Fruit fly (Drosophila melanogaster) whole organism, prepupa: ENCODE results near the gene mxc.
A peak's percentile ranks its signal among the peaks of the same experiment; 100 is the strongest.

Source experiments
- Blimp-1 ChIP-seq: fragments of 200-800 bp; sonication (Bioruptor generic); optimal IDR thresholded peaks from 3 replicates; lab custom pipeline; 2017; ENCODE audit warnings: missing biosample characterization, missing genetic modification characterization, mild to moderate bottlenecking, moderate library complexity, missing genetic modification reagents
- CG10631 ChIP-seq: fragments of 200-800 bp; sonication (Bioruptor generic); optimal IDR thresholded peaks from 2 replicates; lab custom pipeline; 2016; ENCODE audit warnings: missing biosample characterization, missing genetic modification characterization
- CG11294 ChIP-seq: fragments of 200-800 bp; sonication (Bioruptor generic); IDR thresholded peaks from 2 replicates; pipeline ENCODE4 v1.3.6; 2022; ENCODE audit warnings: missing biosample characterization, missing genetic modification characterization
- CG11762 ChIP-seq: fragments of 200-800 bp; sonication (Bioruptor generic); optimal IDR thresholded peaks from 3 replicates; lab custom pipeline; 2016; ENCODE audit warnings: missing biosample characterization, missing genetic modification characterization; ENCODE audit not compliant: insufficient read depth
- CG11902 ChIP-seq: fragments of 200-800 bp; sonication (Bioruptor generic); optimal IDR thresholded peaks from 3 replicates; lab custom pipeline; 2016; ENCODE audit warnings: missing biosample characterization, missing genetic modification characterization
- CG15336 ChIP-seq: fragments of 200-800 bp; sonication (Bioruptor generic); IDR thresholded peaks from 2 replicates; pipeline ENCODE4 v1.3.6; 2022; ENCODE audit warnings: missing biosample characterization, missing genetic modification characterization
- CG1621 ChIP-seq: fragments of 200-800 bp; sonication (Bioruptor generic); optimal IDR thresholded peaks from 3 replicates; lab custom pipeline; 2018; ENCODE audit warnings: missing biosample characterization, mild to moderate bottlenecking, missing genetic modification characterization
- CG16779 ChIP-seq: fragments of 200-800 bp; sonication (Bioruptor generic); optimal IDR thresholded peaks from 3 replicates; lab custom pipeline; 2017; ENCODE audit warnings: missing biosample characterization, mild to moderate bottlenecking, missing genetic modification characterization
- CG31627 ChIP-seq: fragments of 200-800 bp; sonication (Bioruptor generic); optimal IDR thresholded peaks from 3 replicates; lab custom pipeline; 2016; ENCODE audit warnings: missing biosample characterization, missing genetic modification characterization
- CG32006 ChIP-seq: fragments of 200-800 bp; sonication (Bioruptor generic); optimal IDR thresholded peaks from 3 replicates; lab custom pipeline; 2017; ENCODE audit warnings: missing biosample characterization, mild to moderate bottlenecking, missing genetic modification characterization
- CG4318 ChIP-seq: fragments of 200-800 bp; sonication (Bioruptor generic); optimal IDR thresholded peaks from 3 replicates; lab custom pipeline; 2017; ENCODE audit warnings: missing biosample characterization, mild to moderate bottlenecking, missing genetic modification characterization
- CG6163 ChIP-seq: fragments of 200-800 bp; sonication (Bioruptor generic); IDR thresholded peaks from 3 replicates; pipeline ENCODE4 v1.3.6; 2022; ENCODE audit warnings: missing biosample characterization, missing genetic modification characterization
- CG6276 ChIP-seq: fragments of 200-800 bp; sonication (Bioruptor generic); optimal IDR thresholded peaks from 2 replicates; lab custom pipeline; 2017; ENCODE audit warnings: missing biosample characterization, mild to moderate bottlenecking, missing genetic modification characterization
- CG6808 ChIP-seq: fragments of 200-800 bp; sonication (Bioruptor generic); optimal IDR thresholded peaks from 3 replicates; lab custom pipeline; 2017; ENCODE audit warnings: missing biosample characterization, missing genetic modification characterization, mild to moderate bottlenecking, moderate library complexity, missing genetic modification reagents
- CG6854 ChIP-seq: fragments of 200-800 bp; sonication (Bioruptor generic); optimal IDR thresholded peaks from 2 replicates; lab custom pipeline; 2017; ENCODE audit warnings: missing biosample characterization, mild to moderate bottlenecking, missing genetic modification characterization
- CG8119 ChIP-seq: fragments of 200-800 bp; sonication (Bioruptor generic); IDR thresholded peaks from 3 replicates; pipeline ENCODE4 v1.3.6; 2022; ENCODE audit warnings: missing biosample characterization, missing genetic modification characterization
- CG8632 ChIP-seq: fragments of 200-800 bp; sonication (Bioruptor generic); optimal IDR thresholded peaks from 3 replicates; lab custom pipeline; 2016; ENCODE audit warnings: missing biosample characterization, missing genetic modification characterization
- CG9139 ChIP-seq: fragments of 200-800 bp; sonication (Bioruptor generic); optimal IDR thresholded peaks from 3 replicates; lab custom pipeline; 2017; ENCODE audit warnings: missing biosample characterization, mild to moderate bottlenecking, missing genetic modification characterization
- Eip75B ChIP-seq: fragments of 200-800 bp; sonication (Bioruptor generic); optimal IDR thresholded peaks from 3 replicates; lab custom pipeline; 2016; ENCODE audit warnings: missing biosample characterization, missing genetic modification characterization
- Eip78C ChIP-seq: fragments of 200-800 bp; sonication (Bioruptor generic); peaks from one replicate; lab custom pipeline; 2016; ENCODE audit warnings: missing biosample characterization, missing genetic modification characterization
- Eip93F ChIP-seq: fragments of 200-800 bp; sonication (Bioruptor generic); optimal IDR thresholded peaks from 2 replicates; lab custom pipeline; 2016; ENCODE audit warnings: missing biosample characterization, mild to moderate bottlenecking, missing genetic modification characterization
- Ets21C ChIP-seq: fragments of 200-800 bp; sonication (Bioruptor generic); optimal IDR thresholded peaks from 3 replicates; lab custom pipeline; 2016; ENCODE audit warnings: missing biosample characterization, missing genetic modification characterization
- Ets96B ChIP-seq: fragments of 200-800 bp; optimal IDR thresholded peaks from 2 replicates; lab custom pipeline; 2019; ENCODE audit warnings: missing biosample characterization, mild to moderate bottlenecking, missing genetic modification characterization, moderate library complexity
- Gug ChIP-seq: fragments of 200-800 bp; sonication (Bioruptor generic); IDR thresholded peaks from 2 replicates; pipeline ENCODE4 v1.3.6; 2022; ENCODE audit warnings: missing biosample characterization, missing genetic modification characterization
- Hr38 ChIP-seq: sonication (Bioruptor generic); optimal IDR thresholded peaks from 2 replicates; lab custom pipeline; 2016; ENCODE audit warnings: missing biosample characterization, missing genetic modification characterization
- Hr4 ChIP-seq: fragments of 200-800 bp; sonication (Bioruptor generic); optimal IDR thresholded peaks from 3 replicates; lab custom pipeline; 2016; ENCODE audit warnings: missing biosample characterization, missing genetic modification characterization
- Met ChIP-seq: fragments of 200-800 bp; sonication (Bioruptor generic); optimal IDR thresholded peaks from 3 replicates; lab custom pipeline; 2016; ENCODE audit warnings: missing biosample characterization, missing genetic modification characterization
- Sox14 ChIP-seq: fragments of 200-800 bp; sonication (Bioruptor generic); optimal IDR thresholded peaks from 3 replicates; lab custom pipeline; 2016; ENCODE audit warnings: missing biosample characterization, missing genetic modification characterization
- Sox15 ChIP-seq: fragments of 200-800 bp; sonication (Bioruptor generic); optimal IDR thresholded peaks from 3 replicates; lab custom pipeline; 2016; ENCODE audit warnings: missing biosample characterization, missing genetic modification characterization
- achi ChIP-seq: fragments of 200-800 bp; sonication (Bioruptor generic); optimal IDR thresholded peaks from 3 replicates; lab custom pipeline; 2016; ENCODE audit warnings: missing biosample characterization, missing genetic modification characterization
- acj6 ChIP-seq: fragments of 200-800 bp; sonication (Bioruptor generic); optimal IDR thresholded peaks from 3 replicates; lab custom pipeline; 2016; ENCODE audit warnings: missing biosample characterization, missing genetic modification characterization
- cyc ChIP-seq: fragments of 200-800 bp; sonication (Bioruptor generic); optimal IDR thresholded peaks from 3 replicates; lab custom pipeline; 2016; ENCODE audit warnings: missing biosample characterization, missing genetic modification characterization
- dac ChIP-seq: fragments of 200-800 bp; sonication (Bioruptor generic); optimal IDR thresholded peaks from 2 replicates; lab custom pipeline; 2017; ENCODE audit warnings: missing biosample characterization, mild to moderate bottlenecking, missing genetic modification characterization
- dsx ChIP-seq: fragments of 200-800 bp; optimal IDR thresholded peaks from 3 replicates; lab custom pipeline; 2019; ENCODE audit warnings: missing biosample characterization, mild to moderate bottlenecking, missing genetic modification characterization, moderate library complexity; ENCODE audit not compliant: poor library complexity, severe bottlenecking
- eg ChIP-seq: fragments of 200-800 bp; sonication (Bioruptor generic); IDR thresholded peaks from 3 replicates; pipeline ENCODE4 v1.3.6; 2022; ENCODE audit warnings: missing biosample characterization, missing genetic modification characterization
- esn ChIP-seq: fragments of 200-800 bp; sonication (Bioruptor generic); optimal IDR thresholded peaks from 2 replicates; lab custom pipeline; 2016; ENCODE audit warnings: missing biosample characterization, mild to moderate bottlenecking, missing genetic modification characterization, moderate library complexity
- fkh ChIP-seq: fragments of 200-800 bp; sonication (Bioruptor generic); optimal IDR thresholded peaks from 3 replicates; lab custom pipeline; 2017; ENCODE audit warnings: missing biosample characterization, mild to moderate bottlenecking, missing genetic modification characterization, moderate library complexity
- lz ChIP-seq: fragments of 200-800 bp; sonication (Bioruptor generic); optimal IDR thresholded peaks from 3 replicates; lab custom pipeline; 2016; ENCODE audit warnings: missing biosample characterization, missing genetic modification characterization
- pdm3 ChIP-seq: fragments of 200-800 bp; sonication (Bioruptor generic); optimal IDR thresholded peaks from 3 replicates; lab custom pipeline; 2016; ENCODE audit warnings: missing biosample characterization, missing genetic modification characterization
- salr ChIP-seq, 2 experiments: fragments of 200-800 bp; sonication (Bioruptor generic); optimal IDR thresholded peaks; 3 replicates each; lab custom pipeline; 2016 to 2018; ENCODE audit warnings: missing biosample characterization in 2 of 2, missing genetic modification characterization in 2 of 2, mild to moderate bottlenecking in 1 of 2
- ss ChIP-seq, 2 experiments: fragments of 200-800 bp; sonication (Bioruptor generic); optimal IDR thresholded peaks; 2 replicates in 1 of 2; 3 replicates in 1 of 2; lab custom pipeline; 2017 to 2018; ENCODE audit warnings: mild to moderate bottlenecking in 2 of 2, missing biosample characterization in 2 of 2, missing genetic modification characterization in 2 of 2, moderate library complexity in 1 of 2
- topi ChIP-seq: fragments of 200-800 bp; sonication (Bioruptor generic); optimal IDR thresholded peaks from 3 replicates; lab custom pipeline; 2016; ENCODE audit warnings: missing biosample characterization, missing genetic modification characterization
- vri ChIP-seq: fragments of 200-800 bp; sonication (Bioruptor generic); optimal IDR thresholded peaks from 3 replicates; lab custom pipeline; 2016; ENCODE audit warnings: missing biosample characterization, mild to moderate bottlenecking, missing genetic modification characterization

The mxc gene

DNA sequence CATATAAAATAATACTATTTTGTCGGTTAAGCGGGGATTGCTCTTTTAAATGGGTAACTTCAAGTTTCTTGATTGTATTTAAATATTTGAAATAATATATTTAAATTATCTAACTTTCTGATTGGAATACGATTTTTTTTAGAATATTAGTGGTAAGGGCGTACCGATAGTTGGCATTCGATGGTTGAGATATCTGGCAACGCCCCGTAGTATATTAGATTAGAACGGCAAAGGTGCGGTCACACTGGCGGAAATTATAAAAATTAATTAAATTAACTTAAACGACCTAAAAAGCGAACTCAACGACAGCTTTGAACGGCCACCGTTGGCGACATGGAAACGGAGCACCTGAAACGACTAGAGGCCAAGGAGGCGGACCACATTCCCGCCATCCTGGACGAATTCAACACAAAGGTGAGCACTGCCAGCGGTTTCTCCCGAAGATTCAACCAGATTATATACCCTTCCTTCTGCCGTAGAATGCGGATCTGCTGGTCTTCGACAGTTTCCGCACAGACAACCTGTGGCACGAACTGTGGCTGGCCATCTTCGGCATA, 12.8 kb upstream of the mxc start, which contains the start of gene ric8a (continued):
- TF ChIP-seq Ets96B (tag; lab: Kevin White, UChicago) (no peak), Eip78C (GFP tag; lab: Kevin White, UChicago) (no peak), vri (no peak), Blimp-1 (GFP tag; lab: Kevin White, UChicago) (no peak), fkh (GFP tag; lab: Kevin White, UChicago) (no peak), Hr4 (GFP tag; lab: Kevin White, UChicago) (no peak), CG8632 (GFP tag; lab: Kevin White, UChicago) (no peak), Gug (GFP tag; lab: Robert Waterston, UW) (no peak), lz (GFP tag; lab: Kevin White, UChicago) (peak; percentile 40), CG11294 (no peak), CG6808 (GFP tag; lab: Kevin White, UChicago) (no peak), cyc (GFP tag; lab: Kevin White, UChicago) (no peak), CG4318 (GFP tag; lab: Kevin White, UChicago) (no peak), CG11762 (GFP tag; lab: Kevin White, UChicago) (no peak), Eip93F (GFP tag; lab: Kevin White, UChicago) (no peak)

DNA sequence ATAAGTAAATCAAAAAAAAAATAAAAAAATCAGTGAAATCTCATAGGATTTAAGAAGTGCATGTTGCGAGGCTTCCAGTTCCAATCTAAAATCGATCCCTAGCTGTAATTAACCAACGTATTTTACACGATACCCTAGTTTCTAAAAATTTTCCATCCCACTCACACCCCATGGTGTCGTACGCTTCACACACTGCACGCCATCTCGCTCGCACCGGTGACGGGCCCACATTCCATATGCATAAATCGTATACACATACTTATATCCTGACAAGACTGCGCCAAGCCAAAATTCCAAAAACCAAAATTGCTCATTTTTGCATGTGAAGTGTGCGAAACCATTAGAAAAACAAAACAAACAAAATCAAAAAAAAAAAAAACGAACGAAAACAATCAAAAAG, 11.8 kb upstream of the mxc start:
- TF ChIP-seq Hr4 (GFP tag; lab: Kevin White, UChicago) (no peak), CG11762 (GFP tag; lab: Kevin White, UChicago) (no peak), pdm3 (no peak), Eip78C (GFP tag; lab: Kevin White, UChicago) (peak; percentile 41), CG16779 (tag; lab: Kevin White, UChicago) (no peak), CG4318 (GFP tag; lab: Kevin White, UChicago) (no peak), Met (GFP tag; lab: Kevin White, UChicago) (no peak), CG6808 (GFP tag; lab: Kevin White, UChicago) (no peak), CG32006 (no peak), Sox15 (no peak), Eip93F (GFP tag; lab: Kevin White, UChicago) (no peak), esn (GFP tag; lab: Kevin White, UChicago) (peak; percentile 11), CG31627 (GFP tag; lab: Kevin White, UChicago) (no peak), CG10631 (no peak), Gug (GFP tag; lab: Robert Waterston, UW) (no peak)

DNA sequence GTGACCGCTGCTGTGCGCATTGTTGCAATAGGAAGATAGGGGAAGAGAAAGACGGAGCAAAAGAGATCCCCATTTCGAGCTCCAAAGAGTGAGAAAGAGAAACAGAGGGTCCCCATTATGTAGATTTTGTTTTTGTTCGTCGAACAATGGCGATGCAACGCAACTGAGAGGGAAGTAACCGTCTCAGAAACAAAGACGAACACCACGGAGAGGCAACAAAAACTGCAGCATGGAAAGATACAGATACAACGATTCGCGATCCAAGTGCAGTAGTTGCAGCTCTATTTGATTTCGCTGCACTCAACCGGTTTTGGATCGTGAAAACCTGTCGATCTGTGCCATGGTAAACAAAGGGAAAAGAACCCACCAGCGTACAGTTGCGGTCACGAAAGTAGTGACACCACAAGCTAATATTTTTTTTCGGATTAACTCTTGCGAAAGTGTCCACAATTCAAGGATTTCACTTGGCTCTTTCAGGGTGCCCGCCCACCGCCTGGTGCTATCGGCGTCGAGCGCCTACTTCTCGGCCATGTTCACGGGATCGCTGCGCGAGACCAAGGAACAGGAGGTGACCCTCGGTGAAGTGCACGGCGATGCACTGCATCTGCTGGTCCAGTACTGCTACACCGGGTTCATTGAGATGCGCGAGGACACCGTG, 8.9 kb upstream of the mxc start:
- no peak for TF ChIP-seq Eip75B
- no peak for TF ChIP-seq Hr38 (GFP tag; lab: Kevin White, UChicago)
- peak; percentile 64 for TF ChIP-seq Sox14 (GFP tag; lab: Kevin White, UChicago)
- peak; percentile 27; the same call in 1 of the 2 replicates for TF ChIP-seq CG11294
- no peak; the same call in 1 of the 2 replicates for TF ChIP-seq Gug (GFP tag; lab: Robert Waterston, UW)
- TF ChIP-seq vri, result peak; percentile 13
- TF ChIP-seq CG6163 (GFP tag; lab: Robert Waterston, UW), result peak; percentile 57; the same call in 2 of the 3 replicates
- TF ChIP-seq CG6808 (GFP tag; lab: Kevin White, UChicago), result peak; percentile 34
- peak; percentile 41; the same call in 1 of the 2 replicates for TF ChIP-seq CG15336 (GFP tag; lab: Robert Waterston, UW)
- TF ChIP-seq topi (GFP tag; lab: Kevin White, UChicago), result peak; percentile 12
- no peak for TF ChIP-seq CG6854
- TF ChIP-seq Eip93F (GFP tag; lab: Kevin White, UChicago), result no peak
- no peak for TF ChIP-seq achi (GFP tag; lab: Kevin White, UChicago)
- no peak for TF ChIP-seq fkh (GFP tag; lab: Kevin White, UChicago)
- TF ChIP-seq ss (GFP tag; optimal IDR thresholded peaks at IDR 0.05; lab: Kevin White, UChicago), result no peak
- peak; percentile 20 for TF ChIP-seq CG32006
- no peak for TF ChIP-seq CG6276 (GFP tag; lab: Kevin White, UChicago)
- TF ChIP-seq dac (GFP tag; lab: Kevin White, UChicago), result peak; percentile 9
- TF ChIP-seq CG1621 (tag; lab: Kevin White, UChicago), result peak; percentile 42
- no peak for TF ChIP-seq Ets21C (GFP tag; lab: Kevin White, UChicago)
- TF ChIP-seq acj6 (GFP tag; lab: Kevin White, UChicago), result no peak
- peak; percentile 53 for TF ChIP-seq Eip78C (GFP tag; lab: Kevin White, UChicago)
- TF ChIP-seq CG10631, result no peak
- no peak for TF ChIP-seq Ets96B (tag; lab: Kevin White, UChicago)
- TF ChIP-seq CG11902 (GFP tag; lab: Kevin White, UChicago), result no peak
- peak; percentile 45 for TF ChIP-seq CG8119
- peak; percentile 46 for TF ChIP-seq CG9139
- TF ChIP-seq dsx (GFP tag; lab: Kevin White, UChicago), result peak; percentile 13
- no peak for TF ChIP-seq esn (GFP tag; lab: Kevin White, UChicago)
- TF ChIP-seq salr (GFP tag; optimal IDR thresholded peaks at IDR 0.05; lab: Kevin White, UChicago), result no peak
- TF ChIP-seq CG8632 (GFP tag; lab: Kevin White, UChicago), result peak; percentile 1
- peak; percentile 68 for TF ChIP-seq eg (GFP tag; lab: Robert Waterston, UW)
- peak; percentile 12 for TF ChIP-seq lz (GFP tag; lab: Kevin White, UChicago)
